Worm (Caenorhabditis elegans): ENCODE data around the gene B0250.18.

Gene B0250.18

DNA sequence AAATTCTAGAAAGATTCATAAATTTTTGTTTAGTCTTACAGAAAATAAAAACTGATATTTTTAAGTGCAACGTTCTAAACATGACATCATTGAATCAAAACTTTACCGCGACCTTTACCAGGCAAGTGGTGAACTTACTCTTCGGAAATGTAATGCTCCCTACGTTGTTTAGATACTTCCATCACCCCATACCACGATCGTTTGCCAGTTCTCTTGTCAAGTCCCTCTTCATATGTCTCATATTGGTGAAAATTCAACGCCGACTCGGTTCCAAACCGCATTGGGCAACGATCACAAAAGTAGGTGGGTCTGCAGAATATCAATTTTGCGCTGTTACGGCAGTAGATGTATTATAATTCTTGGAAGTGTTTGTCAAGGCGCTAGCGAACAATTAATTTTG, at the start of gene B0250.18:
B0250.18 (minus strand) TSS at position 101 of the 400 bp plus-strand sequence.
- TF ChIP-seq F23B12.7 (tag; optimal IDR thresholded peaks at IDR 0.05; ENCODE audit: insufficient read depth) (no peak), hsf-1 (GFP tag; IDR thresholded peaks at IDR 0.05) (no peak), ZK185.1 (tag; optimal IDR thresholded peaks at IDR 0.05; ENCODE audit: poor library complexity, severe bottlenecking) (no peak), tbp1 (GFP tag; optimal IDR thresholded peaks at IDR 0.05) (no peak), egl-18 (GFP tag; IDR thresholded peaks at IDR 0.05) (no peak), Y79H2A.3 (GFP tag; conservative IDR thresholded peaks at IDR 0.05) (no peak), F33H1.4 (GFP tag; IDR thresholded peaks at IDR 0.05) (no peak), C17E4.6 (GFP tag; IDR thresholded peaks at IDR 0.05) (no peak), ztf-22 (GFP tag; optimal IDR thresholded peaks at IDR 0.05) (no peak), attf-6 (GFP tag; IDR thresholded peaks at IDR 0.05) (no peak), lag-1 (GFP tag; IDR thresholded peaks at IDR 0.05) (no peak), ets-4 (GFP tag; optimal IDR thresholded peaks at IDR 0.05) (no peak), snpc-4 (GFP tag; optimal IDR thresholded peaks at IDR 0.05) (no peak), snpc-4 (tag; optimal IDR thresholded peaks at IDR 0.05) (no peak), madf-8 (GFP tag; conservative IDR thresholded peaks at IDR 0.05) (no peak)

DNA sequence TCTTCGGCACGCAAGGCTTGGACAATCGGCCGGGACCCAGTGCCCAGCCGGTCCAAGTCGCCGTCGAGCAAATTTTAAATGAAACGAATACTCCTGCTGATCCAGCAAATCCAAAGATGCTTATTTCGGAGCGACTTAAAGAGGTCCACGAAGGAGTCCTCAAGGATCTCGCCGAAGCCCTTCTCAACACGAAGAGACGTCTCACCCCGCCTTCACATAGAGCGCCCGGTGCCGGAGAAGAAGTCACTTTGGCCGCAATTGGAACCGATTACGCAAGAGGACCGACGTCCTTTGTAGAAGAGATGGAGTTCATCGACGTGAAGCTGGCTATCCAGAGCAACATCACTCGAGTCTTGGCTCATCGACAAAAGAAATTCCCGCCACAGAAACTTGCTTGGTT, 48.7 kb upstream of the B0250.18 start:
- TF ChIP-seq nhr-120 (GFP tag; IDR thresholded peaks at IDR 0.05) (0 out of 2 replicates have a peak, but pooled peaks have one; percentile 46), zfh-2 (GFP tag; conservative IDR thresholded peaks at IDR 0.05) (peak; percentile 56; the same call in 1 of the 2 replicates), F10E7.11 (tag; optimal IDR thresholded peaks at IDR 0.05) (no peak)

ce11 chrV:20506542-20506941, 45.8 kb upstream of the B0250.18 start:
- TF ChIP-seq zfh-2 (GFP tag; conservative IDR thresholded peaks at IDR 0.05) (peak; percentile 67; the same call in 1 of the 2 replicates), athp-1 (tag; optimal IDR thresholded peaks at IDR 0.05) (no peak), egrh-3 (GFP tag; IDR thresholded peaks at IDR 0.05) (peak; percentile 21; the same call in 1 of the 2 replicates), F57C9.4 (tag; optimal IDR thresholded peaks at IDR 0.05) (no peak)

ce11 chrV:20504997-20505396, 44.3 kb upstream of the B0250.18 start, which contains the start of gene Y38H6C.4:
Gene Y38H6C.4, minus strand, starts transcription at chrV:20505097.
- no peak for TF ChIP-seq F22D6.2 (tag; optimal IDR thresholded peaks at IDR 0.05)
- TF ChIP-seq K11D2.4 (GFP tag; IDR thresholded peaks at IDR 0.05) = no peak

DNA sequence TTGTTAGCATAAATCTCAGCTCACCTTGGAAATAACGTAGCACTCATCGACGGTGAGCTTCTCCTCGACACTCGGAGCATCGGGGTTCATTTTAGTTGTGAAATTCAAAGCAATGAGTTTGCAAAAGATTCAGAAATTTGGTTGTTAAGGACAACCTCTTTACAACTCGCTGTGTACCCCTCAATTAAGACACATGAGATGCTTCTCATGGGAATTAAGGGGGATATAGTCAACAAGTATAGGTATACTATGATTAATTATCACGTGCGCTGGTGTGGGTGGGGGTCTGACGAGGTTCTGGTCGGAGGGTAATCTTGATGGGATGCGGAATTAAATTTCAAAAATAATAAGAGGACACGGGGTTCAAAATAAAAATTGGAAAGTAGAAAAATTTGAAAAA, 39.7 kb upstream of the B0250.18 start, which contains the start of gene dct-14:
dct-14 (minus strand) TSS at position 101 of the 400 bp plus-strand sequence.
- no peak for TF ChIP-seq nhr-90 (tag; optimal IDR thresholded peaks at IDR 0.05)
- TF ChIP-seq madf-10 (tag; optimal IDR thresholded peaks at IDR 0.05) = no peak
- TF ChIP-seq lsl-1 (GFP tag; optimal IDR thresholded peaks at IDR 0.05) = no peak
- no peak for TF ChIP-seq hrde-1 (tag; optimal IDR thresholded peaks at IDR 0.05; ENCODE audit: borderline replicate concordance)
- no peak for TF ChIP-seq dpl-1 (GFP tag; optimal IDR thresholded peaks at IDR 0.05)
- no peak for TF ChIP-seq hmg-1.2 (GFP tag; IDR thresholded peaks at IDR 0.05)
- TF ChIP-seq egrh-3 (GFP tag; IDR thresholded peaks at IDR 0.05) = no peak
- TF ChIP-seq lin-35 (GFP tag; optimal IDR thresholded peaks at IDR 0.05) = no peak
- TF ChIP-seq rec-8 (tag; optimal IDR thresholded peaks at IDR 0.05) = no peak
- TF ChIP-seq F57C9.4 (tag; optimal IDR thresholded peaks at IDR 0.05) = no peak
- TF ChIP-seq ZK185.1 (tag; optimal IDR thresholded peaks at IDR 0.05; ENCODE audit: poor library complexity, severe bottlenecking) = no peak
- TF ChIP-seq nhr-80 (tag; optimal IDR thresholded peaks at IDR 0.05) = no peak
- no peak for TF ChIP-seq ztf-25 (GFP tag; IDR thresholded peaks at IDR 0.05)
- TF ChIP-seq aptf-3 (GFP tag; IDR thresholded peaks at IDR 0.05) = no peak
- TF ChIP-seq repo-1 (tag; optimal IDR thresholded peaks at IDR 0.05) = no peak
- TF ChIP-seq B0035.1 (tag; optimal IDR thresholded peaks at IDR 0.05) = no peak
- no peak for TF ChIP-seq tlf-1 (GFP tag; optimal IDR thresholded peaks at IDR 0.05)
- TF ChIP-seq nfya-1 (tag; optimal IDR thresholded peaks at IDR 0.05; ENCODE audit: borderline replicate concordance, insufficient read depth) = no peak
- TF ChIP-seq somi-1 (GFP tag; optimal IDR thresholded peaks at IDR 0.05) = no peak
- no peak for TF ChIP-seq F10E7.11 (tag; optimal IDR thresholded peaks at IDR 0.05)

Measured in whole organism, young adult.